Worm (Caenorhabditis elegans) whole organism, young adult: Measurements from ENCODE around the gene ZC443.1.

Source experiments
- C06A6.2 ChIP-seq: fragments of 200-800 bp; sonication (Bioruptor generic); conservative IDR thresholded peaks from 2 replicates; pipeline ENCODE4 v1.3.6; 2022; ENCODE audit warnings: missing genetic modification characterization, missing compliant biosample characterization
- C17E4.6 ChIP-seq: fragments of 200-800 bp; sonication (Bioruptor generic); IDR thresholded peaks from 2 replicates; pipeline ENCODE4 v1.3.6; 2022; ENCODE audit warnings: missing genetic modification reagents, missing genetic modification characterization, missing compliant biosample characterization
- F10E7.11 ChIP-seq: sonication (generic microtip); optimal IDR thresholded peaks from 2 replicates; lab custom pipeline; 2017; ENCODE audit warnings: mild to moderate bottlenecking, missing genetic modification characterization, moderate library complexity, missing compliant biosample characterization
- F52B5.7 ChIP-seq: sonication (generic microtip); optimal IDR thresholded peaks from 2 replicates; lab custom pipeline; 2016; ENCODE audit warnings: mild to moderate bottlenecking, missing genetic modification characterization, missing compliant biosample characterization
- K12H6.12 ChIP-seq: fragments of 200-800 bp; sonication (Bioruptor generic); optimal IDR thresholded peaks from 2 replicates; lab custom pipeline; 2018; ENCODE audit warnings: mild to moderate bottlenecking, missing genetic modification characterization, missing compliant biosample characterization
- Y53F4B.3 ChIP-seq: fragments of 200-800 bp; sonication (Bioruptor generic); IDR thresholded peaks from 2 replicates; pipeline ENCODE4 v1.3.6; 2022; ENCODE audit warnings: missing genetic modification reagents, missing genetic modification characterization, missing compliant biosample characterization
- Y95B8A.8 ChIP-seq: fragments of 200-800 bp; sonication (Bioruptor generic); IDR thresholded peaks from 2 replicates; pipeline ENCODE4 v1.3.6; 2022; ENCODE audit warnings: missing genetic modification reagents, missing genetic modification characterization, missing compliant biosample characterization
- akir-1 ChIP-seq: fragments of 200-800 bp; sonication (Bioruptor generic); optimal IDR thresholded peaks from 2 replicates; lab custom pipeline; 2018; ENCODE audit warnings: mild to moderate bottlenecking, missing genetic modification characterization, moderate library complexity, missing compliant biosample characterization
- aptf-3 ChIP-seq: fragments of 200-800 bp; sonication (Bioruptor generic); IDR thresholded peaks from 2 replicates; pipeline ENCODE4 v1.3.6; 2022; ENCODE audit warnings: missing genetic modification characterization, missing compliant biosample characterization
- atf-7 ChIP-seq: sonication (generic microtip); optimal IDR thresholded peaks from 2 replicates; lab custom pipeline; 2017; ENCODE audit warnings: mild to moderate bottlenecking, missing genetic modification characterization, missing compliant biosample characterization
- attf-3 ChIP-seq: fragments of 200-800 bp; sonication (Bioruptor generic); conservative IDR thresholded peaks from 2 replicates; pipeline ENCODE4 v1.3.6; 2022; ENCODE audit warnings: missing genetic modification reagents, missing genetic modification characterization, missing compliant biosample characterization
- attf-5 ChIP-seq: fragments of 200-800 bp; sonication (Bioruptor generic); optimal IDR thresholded peaks from 2 replicates; lab custom pipeline; 2018; ENCODE audit warnings: mild to moderate bottlenecking, missing genetic modification characterization, missing compliant biosample characterization
- bed-2 ChIP-seq: fragments of 200-800 bp; sonication (Bioruptor generic); IDR thresholded peaks from 2 replicates; pipeline ENCODE4 v1.3.6; 2022; ENCODE audit warnings: missing genetic modification reagents, missing genetic modification characterization, missing compliant biosample characterization
- cebp-2 ChIP-seq: fragments of 200-800 bp; sonication (Bioruptor generic); IDR thresholded peaks from 2 replicates; pipeline ENCODE4 v1.3.6; 2022; ENCODE audit warnings: missing genetic modification characterization, missing compliant biosample characterization
- ceh-100 ChIP-seq: fragments of 200-800 bp; sonication (Bioruptor generic); IDR thresholded peaks from 2 replicates; pipeline ENCODE4 v1.3.6; 2022; ENCODE audit warnings: missing genetic modification reagents, missing genetic modification characterization, missing compliant biosample characterization
- ceh-27 ChIP-seq: fragments of 200-800 bp; sonication (Bioruptor generic); optimal IDR thresholded peaks from 2 replicates; lab custom pipeline; 2018; ENCODE audit warnings: mild to moderate bottlenecking, missing genetic modification characterization, moderate library complexity, missing compliant biosample characterization
- die-1 ChIP-seq: sonication (generic microtip); optimal IDR thresholded peaks from 2 replicates; lab custom pipeline; 2016; ENCODE audit warnings: missing genotype, mild to moderate bottlenecking, missing genetic modification characterization, missing compliant biosample characterization
- dox-1 ChIP-seq: fragments of 200-800 bp; sonication (Bioruptor generic); IDR thresholded peaks from 2 replicates; pipeline ENCODE4 v1.3.6; 2022; ENCODE audit warnings: missing genetic modification reagents, missing genetic modification characterization, missing compliant biosample characterization
- efl-1 ChIP-seq: fragments of 150-350 bp; optimal IDR thresholded peaks from 2 replicates; lab custom pipeline; 2014; ENCODE audit warnings: missing biosample characterization, missing genetic modification reagents, missing genetic modification characterization
- egl-44 ChIP-seq: fragments of 200-800 bp; sonication (Bioruptor generic); IDR thresholded peaks from 2 replicates; pipeline ENCODE4 v1.3.6; 2022; ENCODE audit warnings: missing genetic modification reagents, missing genetic modification characterization, missing compliant biosample characterization
- egrh-3 ChIP-seq: fragments of 200-800 bp; sonication (Bioruptor generic); IDR thresholded peaks from 2 replicates; pipeline ENCODE4 v1.3.6; 2022; ENCODE audit warnings: missing genetic modification reagents, missing genetic modification characterization, missing compliant biosample characterization
- ekl-4 ChIP-seq: fragments of 200-800 bp; sonication (Bioruptor generic); IDR thresholded peaks from 2 replicates; pipeline ENCODE4 v1.3.6; 2022; ENCODE audit warnings: missing genetic modification reagents, missing genetic modification characterization, missing compliant biosample characterization
- him-1 ChIP-seq: sonication (generic microtip); optimal IDR thresholded peaks from 2 replicates; lab custom pipeline; 2016; ENCODE audit warnings: missing genotype, missing genetic modification reagents, missing genetic modification characterization, missing compliant biosample characterization
- hlh-12 ChIP-seq: sonication (generic microtip); optimal IDR thresholded peaks from 2 replicates; lab custom pipeline; 2016; ENCODE audit warnings: missing genetic modification characterization, missing compliant biosample characterization
- hsf-1 ChIP-seq: fragments of 200-800 bp; sonication (Bioruptor generic); IDR thresholded peaks from 2 replicates; pipeline ENCODE4 v1.3.6; 2022; ENCODE audit warnings: missing genetic modification reagents, missing genetic modification characterization, missing compliant biosample characterization
- let-607 ChIP-seq, 2 experiments: fragments of 200-800 bp in 1 of 2; sonication (Bioruptor generic) in 1 of 2; sonication (generic microtip) in 1 of 2; optimal IDR thresholded peaks; 2 replicates each; lab custom pipeline; 2016 to 2018; ENCODE audit warnings: mild to moderate bottlenecking in 2 of 2, missing compliant biosample characterization in 2 of 2, missing genetic modification characterization in 2 of 2, moderate library complexity in 2 of 2, missing genotype in 1 of 2
- lsy-27 ChIP-seq: sonication (generic microtip); optimal IDR thresholded peaks from 2 replicates; lab custom pipeline; 2017; ENCODE audit warnings: missing genetic modification characterization, mild to moderate bottlenecking, missing compliant biosample characterization, antibody characterized with exemption, missing genotype, borderline replicate concordance; ENCODE audit not compliant: insufficient read depth
- madf-3 ChIP-seq: fragments of 200-800 bp; sonication (Bioruptor generic); IDR thresholded peaks from 2 replicates; pipeline ENCODE4 v1.3.6; 2022; ENCODE audit warnings: missing genetic modification reagents, missing genetic modification characterization, missing compliant biosample characterization
- madf-6 ChIP-seq: fragments of 200-800 bp; sonication (Bioruptor generic); IDR thresholded peaks from 2 replicates; pipeline ENCODE4 v1.3.6; 2022; ENCODE audit warnings: missing genetic modification reagents, missing genetic modification characterization, missing compliant biosample characterization
- madf-8 ChIP-seq: fragments of 200-800 bp; sonication (Bioruptor generic); conservative IDR thresholded peaks from 2 replicates; pipeline ENCODE4 v1.3.6; 2022; ENCODE audit warnings: missing genetic modification reagents, missing genetic modification characterization, missing compliant biosample characterization
- mel-28 ChIP-seq: sonication (generic microtip); optimal IDR thresholded peaks from 2 replicates; lab custom pipeline; 2016; ENCODE audit warnings: borderline replicate concordance, mild to moderate bottlenecking, missing genetic modification characterization, missing compliant biosample characterization
- nfya-1 ChIP-seq: sonication (generic microtip); optimal IDR thresholded peaks from 2 replicates; lab custom pipeline; 2017; ENCODE audit warnings: antibody characterized with exemption, missing compliant biosample characterization, missing genetic modification characterization, borderline replicate concordance; ENCODE audit not compliant: insufficient read depth
- nfyb-1 ChIP-seq: fragments of 200-800 bp; sonication (Bioruptor generic); IDR thresholded peaks from 2 replicates; pipeline ENCODE4 v1.3.6; 2022; ENCODE audit warnings: missing genetic modification reagents, missing genetic modification characterization, missing compliant biosample characterization
- nhr-120 ChIP-seq: fragments of 200-800 bp; sonication (Bioruptor generic); IDR thresholded peaks from 2 replicates; pipeline ENCODE4 v1.3.6; 2022; ENCODE audit warnings: missing genetic modification characterization, missing compliant biosample characterization
- nhr-90 ChIP-seq: sonication (generic microtip); optimal IDR thresholded peaks from 2 replicates; lab custom pipeline; 2016; ENCODE audit warnings: missing genotype, mild to moderate bottlenecking, missing genetic modification characterization, missing compliant biosample characterization
- pha-4 ChIP-seq: fragments of 150-350 bp; sonication (generic microtip); optimal IDR thresholded peaks from 2 replicates; lab custom pipeline; 2014; ENCODE audit warnings: missing biosample characterization, missing genetic modification reagents, missing genetic modification characterization
- sea-2 ChIP-seq: fragments of 200-800 bp; sonication (Bioruptor generic); IDR thresholded peaks from 2 replicates; pipeline ENCODE4 v1.3.6; 2022; ENCODE audit warnings: missing genetic modification characterization, missing compliant biosample characterization
- snpc-1.1 ChIP-seq: sonication (generic microtip); optimal IDR thresholded peaks from 2 replicates; lab custom pipeline; 2017; ENCODE audit warnings: missing genetic modification characterization, mild to moderate bottlenecking, missing compliant biosample characterization, antibody characterized with exemption, moderate library complexity, missing genotype, missing genetic modification reagents; ENCODE audit not compliant: insufficient read depth
- sptf-2 ChIP-seq: fragments of 200-800 bp; sonication (Bioruptor generic); optimal IDR thresholded peaks from 2 replicates; lab custom pipeline; 2018; ENCODE audit warnings: mild to moderate bottlenecking, missing genetic modification characterization, missing compliant biosample characterization
- unc-130 ChIP-seq: sonication (generic microtip); optimal IDR thresholded peaks from 2 replicates; lab custom pipeline; 2016; ENCODE audit warnings: missing genetic modification reagents, missing genetic modification characterization, missing compliant biosample characterization
- unc-62 ChIP-seq: fragments of 150-350 bp; optimal IDR thresholded peaks from 2 replicates; lab custom pipeline; 2014; ENCODE audit warnings: missing biosample characterization, missing genetic modification reagents, missing genetic modification characterization
- zim-3 ChIP-seq: sonication (generic microtip); optimal IDR thresholded peaks from 2 replicates; lab custom pipeline; 2017; ENCODE audit warnings: mild to moderate bottlenecking, missing genetic modification characterization, moderate library complexity, missing compliant biosample characterization
- ztf-26 ChIP-seq: sonication (generic microtip); optimal IDR thresholded peaks from 2 replicates; lab custom pipeline; 2017; ENCODE audit warnings: missing genetic modification characterization, missing compliant biosample characterization
- ztf-3 ChIP-seq: fragments of 200-800 bp; sonication (Bioruptor generic); optimal IDR thresholded peaks from 2 replicates; lab custom pipeline; 2018; ENCODE audit warnings: mild to moderate bottlenecking, missing genetic modification characterization, missing compliant biosample characterization
- ztf-6 ChIP-seq: fragments of 200-800 bp; sonication (Bioruptor generic); IDR thresholded peaks from 2 replicates; pipeline ENCODE4 v1.3.6; 2022; ENCODE audit warnings: missing genetic modification reagents, missing genetic modification characterization, missing compliant biosample characterization

ZC443.1 gene

ce11 chrV:12763291-12763995, 46.4 kb downstream of the ZC443.1 start, which contains the start of the genes abcf-1 and scc-3 (continued):
- TF ChIP-seq K12H6.12 (tag; lab: Kevin White, UChicago) (no peak), dox-1 (GFP tag; lab: Robert Waterston, UW) (0 out of 2 replicates have a peak, but pooled peaks have one; percentile 14), die-1 (tag; lab: Kevin White, UChicago) (no peak), efl-1 (GFP tag; lab: Kevin White, UChicago) (peak; percentile 91), bed-2 (GFP tag; lab: Robert Waterston, UW) (no peak), atf-7 (no peak), snpc-1.1 (tag; lab: Kevin White, UChicago) (peak; percentile 39), egrh-3 (GFP tag; lab: Robert Waterston, UW) (no peak), hlh-12 (no peak), aptf-3 (no peak), madf-6 (GFP tag; lab: Robert Waterston, UW) (peak; percentile 81; the same call in 1 of the 2 replicates), egl-44 (GFP tag; lab: Robert Waterston, UW) (no peak), C06A6.2 (GFP tag; lab: Robert Waterston, UW) (no peak), ceh-27 (GFP tag; lab: Kevin White, UChicago) (no peak), akir-1 (GFP tag; lab: Kevin White, UChicago) (no peak), ztf-26 (tag; lab: Kevin White, UChicago) (no peak), sea-2 (no peak), him-1 (tag; lab: Kevin White, UChicago) (no peak), F52B5.7 (no peak), madf-8 (GFP tag; lab: Robert Waterston, UW) (peak; percentile 60), attf-3 (GFP tag; lab: Robert Waterston, UW) (peak; percentile 64), sptf-2 (GFP tag; lab: Kevin White, UChicago) (no peak), nhr-90 (tag; lab: Kevin White, UChicago) (no peak), mel-28 (tag; lab: Kevin White, UChicago) (no peak), nhr-120 (GFP tag; lab: Robert Waterston, UW) (no peak), hsf-1 (no peak), Y95B8A.8 (GFP tag; lab: Robert Waterston, UW) (no peak), ztf-6 (no peak), C17E4.6 (no peak), let-607 (tag; optimal IDR thresholded peaks at IDR 0.05; lab: Kevin White, UChicago) (no peak), ceh-100 (GFP tag; lab: Robert Waterston, UW) (no peak), Y53F4B.3 (GFP tag; lab: Robert Waterston, UW) (no peak), lsy-27 (tag; lab: Kevin White, UChicago) (no peak), F10E7.11 (tag; lab: Kevin White, UChicago) (no peak), nfyb-1 (no peak), ekl-4 (GFP tag; lab: Robert Waterston, UW) (no peak), madf-3 (GFP tag; lab: Robert Waterston, UW) (no peak), zim-3 (tag; lab: Kevin White, UChicago) (no peak), cebp-2 (GFP tag; lab: Robert Waterston, UW) (no peak), nfya-1 (tag; lab: Kevin White, UChicago) (no peak), unc-62 (no peak), attf-5 (GFP tag; lab: Kevin White, UChicago) (no peak), ztf-3 (GFP tag; lab: Kevin White, UChicago) (no peak), pha-4 (tag; lab: Kevin White, UChicago) (no peak), unc-130 (GFP tag; lab: Kevin White, UChicago) (no peak)
- TF ChIP-seq, all 124 proteins: peak for 19
